Worm (Caenorhabditis elegans) whole organism, late embryonic: ENCODE results near the gene pyt-1.
A peak's percentile ranks its signal among the peaks of the same experiment; 100 is the strongest.

Experiments used
- C38D4.7 ChIP-seq: fragments of 200-800 bp; sonication (Bioruptor generic); optimal IDR thresholded peaks from 2 replicates; lab custom pipeline; 2018; ENCODE audit warnings: mild to moderate bottlenecking, missing genetic modification characterization, moderate library complexity, missing compliant biosample characterization
- K09A11.1 ChIP-seq: sonication (generic microtip); optimal IDR thresholded peaks from 2 replicates; lab custom pipeline; 2017; ENCODE audit warnings: antibody characterized with exemption, mild to moderate bottlenecking, missing genetic modification characterization, missing compliant biosample characterization; ENCODE audit not compliant: insufficient read depth
- ceh-18 ChIP-seq: sonication (generic microtip); optimal IDR thresholded peaks from 2 replicates; lab custom pipeline; 2016; ENCODE audit warnings: missing genetic modification characterization, missing compliant biosample characterization
- ceh-19 ChIP-seq: fragments of 200-800 bp; sonication (Bioruptor generic); optimal IDR thresholded peaks from 2 replicates; lab custom pipeline; 2018; ENCODE audit warnings: mild to moderate bottlenecking, missing genetic modification characterization, missing compliant biosample characterization
- ceh-31 ChIP-seq: sonication (generic microtip); optimal IDR thresholded peaks from 2 replicates; lab custom pipeline; 2016; ENCODE audit warnings: missing genetic modification characterization, missing compliant biosample characterization
- ceh-34 ChIP-seq: sonication (generic microtip); optimal IDR thresholded peaks from 2 replicates; lab custom pipeline; 2016; ENCODE audit warnings: mild to moderate bottlenecking, missing genetic modification characterization, missing compliant biosample characterization
- ceh-45 ChIP-seq: fragments of 200-800 bp; sonication (Bioruptor generic); IDR thresholded peaks from 2 replicates; pipeline ENCODE4 v1.3.6; 2022; ENCODE audit warnings: missing genetic modification reagents, missing genetic modification characterization, missing compliant biosample characterization
- ceh-48 ChIP-seq: sonication (generic microtip); optimal IDR thresholded peaks from 2 replicates; lab custom pipeline; 2016; ENCODE audit warnings: missing genetic modification characterization, inconsistent platforms, missing compliant biosample characterization
- ceh-6 ChIP-seq: fragments of 200-800 bp; sonication (Bioruptor generic); optimal IDR thresholded peaks from 2 replicates; lab custom pipeline; 2018; ENCODE audit warnings: mild to moderate bottlenecking, missing genetic modification characterization, missing compliant biosample characterization
- dmd-4 ChIP-seq: sonication (generic microtip); optimal IDR thresholded peaks from 2 replicates; lab custom pipeline; 2016; ENCODE audit warnings: borderline replicate concordance, missing genetic modification characterization, missing compliant biosample characterization
- dve-1 ChIP-seq: sonication (generic microtip); optimal IDR thresholded peaks from 2 replicates; lab custom pipeline; 2017; ENCODE audit warnings: antibody characterized with exemption, mild to moderate bottlenecking, missing genetic modification characterization, missing compliant biosample characterization
- elt-4 ChIP-seq: sonication (generic microtip); optimal IDR thresholded peaks from 2 replicates; lab custom pipeline; 2016; ENCODE audit warnings: missing genetic modification characterization, missing compliant biosample characterization
- ets-4 ChIP-seq: sonication (generic microtip); optimal IDR thresholded peaks from 2 replicates; lab custom pipeline; 2016; ENCODE audit warnings: missing genetic modification characterization, missing compliant biosample characterization
- eyg-1 ChIP-seq: sonication (generic microtip); optimal IDR thresholded peaks from 2 replicates; lab custom pipeline; 2016; ENCODE audit warnings: missing genotype, missing genetic modification characterization, missing compliant biosample characterization
- gmeb-2 ChIP-seq: sonication (generic microtip); optimal IDR thresholded peaks from 2 replicates; lab custom pipeline; 2016; ENCODE audit warnings: missing genetic modification characterization, inconsistent platforms, missing compliant biosample characterization
- hlh-13 ChIP-seq: fragments of 200-800 bp; sonication (Bioruptor generic); optimal IDR thresholded peaks from 2 replicates; lab custom pipeline; 2018; ENCODE audit warnings: mild to moderate bottlenecking, missing genetic modification characterization, missing compliant biosample characterization
- hlh-30 ChIP-seq: sonication (generic microtip); optimal IDR thresholded peaks from 2 replicates; lab custom pipeline; 2017; ENCODE audit warnings: antibody characterized with exemption, missing genetic modification characterization, missing compliant biosample characterization; ENCODE audit not compliant: insufficient read depth
- hlh-8 ChIP-seq: sonication (generic microtip); optimal IDR thresholded peaks from 2 replicates; lab custom pipeline; 2016; ENCODE audit warnings: missing genotype, missing genetic modification characterization, missing compliant biosample characterization
- lin-11 ChIP-seq: fragments of 200-800 bp; sonication (Bioruptor generic); optimal IDR thresholded peaks from 2 replicates; lab custom pipeline; 2018; ENCODE audit warnings: mild to moderate bottlenecking, missing genetic modification characterization, missing compliant biosample characterization
- madf-2 ChIP-seq: sonication (generic microtip); optimal IDR thresholded peaks from 2 replicates; lab custom pipeline; 2017; ENCODE audit warnings: missing genetic modification characterization, missing compliant biosample characterization
- nfya-1 ChIP-seq: sonication (generic microtip); optimal IDR thresholded peaks from 2 replicates; lab custom pipeline; 2017; ENCODE audit warnings: missing genetic modification characterization, mild to moderate bottlenecking, missing compliant biosample characterization, antibody characterized with exemption, moderate library complexity
- nhr-11 ChIP-seq: fragments of 150-350 bp; optimal IDR thresholded peaks from 2 replicates; lab custom pipeline; 2014; ENCODE audit warnings: missing biosample characterization, missing genetic modification characterization
- npax-4 ChIP-seq: sonication (generic microtip); optimal IDR thresholded peaks from 2 replicates; lab custom pipeline; 2016; ENCODE audit warnings: missing genetic modification characterization, missing compliant biosample characterization
- odd-2 ChIP-seq: sonication (generic microtip); optimal IDR thresholded peaks from 2 replicates; lab custom pipeline; 2017; ENCODE audit warnings: antibody characterized with exemption, mild to moderate bottlenecking, missing genetic modification characterization, missing compliant biosample characterization
- pha-4 ChIP-seq: fragments of 150-350 bp; optimal IDR thresholded peaks from 2 replicates; lab custom pipeline; 2018; ENCODE audit warnings: missing biosample characterization, missing genetic modification reagents, missing genetic modification characterization
- pros-1 ChIP-seq: fragments of 150-350 bp; optimal IDR thresholded peaks from 2 replicates; lab custom pipeline; 2014; ENCODE audit warnings: missing biosample characterization, missing genetic modification reagents, missing genetic modification characterization
- ref-2 ChIP-seq: sonication (generic microtip); optimal IDR thresholded peaks from 2 replicates; lab custom pipeline; 2016; ENCODE audit warnings: missing genetic modification characterization, missing compliant biosample characterization
- sdc-2 ChIP-seq: sonication (generic microtip); optimal IDR thresholded peaks from 2 replicates; lab custom pipeline; 2016; ENCODE audit warnings: missing genotype, missing genetic modification characterization, missing compliant biosample characterization
- sox-2 ChIP-seq: fragments of 200-800 bp; sonication (Bioruptor generic); IDR thresholded peaks from 2 replicates; pipeline ENCODE4 v1.3.6; 2022; ENCODE audit warnings: missing genetic modification reagents, missing genetic modification characterization, missing compliant biosample characterization
- sox-4 ChIP-seq: sonication (generic microtip); optimal IDR thresholded peaks from 2 replicates; lab custom pipeline; 2017; ENCODE audit warnings: mild to moderate bottlenecking, missing genetic modification characterization, inconsistent platforms, missing compliant biosample characterization
- tbx-7 ChIP-seq: sonication (generic microtip); optimal IDR thresholded peaks from 2 replicates; lab custom pipeline; 2016; ENCODE audit warnings: missing genotype, missing genetic modification characterization, missing compliant biosample characterization
- ttx-3 ChIP-seq: sonication (generic microtip); optimal IDR thresholded peaks from 2 replicates; lab custom pipeline; 2016; ENCODE audit warnings: missing genetic modification reagents, missing genetic modification characterization, missing compliant biosample characterization
- unc-3 ChIP-seq, 2 experiments: fragments of 200-800 bp in 1 of 2; sonication (Bioruptor generic) in 1 of 2; sonication (generic microtip) in 1 of 2; conservative IDR thresholded peaks in 1 of 2; optimal IDR thresholded peaks in 1 of 2; 2 replicates each; pipeline versions ENCODE4 v1.3.6 to Lab custom; 2016 to 2022; ENCODE audit warnings: missing compliant biosample characterization in 2 of 2, missing genetic modification characterization in 2 of 2, missing genetic modification reagents in 1 of 2
- unc-42 ChIP-seq: sonication (generic microtip); optimal IDR thresholded peaks from 2 replicates; lab custom pipeline; 2016; ENCODE audit warnings: missing genotype, missing genetic modification characterization, missing compliant biosample characterization
- unc-86 ChIP-seq: sonication (generic microtip); optimal IDR thresholded peaks from 2 replicates; lab custom pipeline; 2016; ENCODE audit warnings: missing genetic modification characterization, missing compliant biosample characterization
- ztf-16 ChIP-seq: sonication (generic microtip); optimal IDR thresholded peaks from 2 replicates; lab custom pipeline; 2017; ENCODE audit warnings: missing genetic modification characterization, missing compliant biosample characterization

Gene pyt-1

ce11 chrV:10273837-10274236, 44.7 kb upstream of the pyt-1 start:
- TF ChIP-seq sdc-2 (tag; lab: Kevin White, UChicago): no peak
- TF ChIP-seq sox-2 (GFP tag; lab: Robert Waterston, UW): no peak
- TF ChIP-seq ceh-48 (tag; lab: Kevin White, UChicago): peak; percentile 89
- TF ChIP-seq ceh-31 (tag; lab: Kevin White, UChicago): peak; percentile 1
- peak; percentile 26 for TF ChIP-seq nfya-1 (tag; lab: Kevin White, UChicago)
- TF ChIP-seq ets-4 (tag; lab: Kevin White, UChicago): no peak
- TF ChIP-seq pros-1: peak; percentile 15
- TF ChIP-seq unc-42 (tag; lab: Kevin White, UChicago): peak; percentile 31
- no peak for TF ChIP-seq tbx-7

- TF ChIP-seq K09A11.1 (tag; lab: Kevin White, UChicago) (no peak), ceh-18 (tag; lab: Kevin White, UChicago) (no peak), lin-11 (no peak), dve-1 (tag; lab: Kevin White, UChicago) (no peak), hlh-13 (GFP tag; lab: Kevin White, UChicago) (no peak), ceh-34 (tag; lab: Kevin White, UChicago) (no peak), gmeb-2 (tag; lab: Kevin White, UChicago) (no peak), odd-2 (tag; lab: Kevin White, UChicago) (no peak)
Observed at ce11 chrV:10270214-10270613, 41.1 kb upstream of the pyt-1 start, which contains the start of gene ric-4. ric-4 (minus strand) TSS chrV:10270314.

- no peak for TF ChIP-seq eyg-1 (tag; lab: Kevin White, UChicago)
- TF ChIP-seq unc-42 (tag; lab: Kevin White, UChicago): peak; percentile 73
Observed at ce11 chrV:10266050-10266449, 36.9 kb upstream of the pyt-1 start.

ce11 chrV:10265019-10265418, 35.9 kb upstream of the pyt-1 start:
- TF ChIP-seq ztf-16 (tag; lab: Kevin White, UChicago) (no peak), pha-4 (tag; lab: Kevin White, UChicago) (no peak), ceh-45 (GFP tag; lab: Robert Waterston, UW) (no peak), ets-4 (tag; lab: Kevin White, UChicago) (no peak), ceh-18 (tag; lab: Kevin White, UChicago) (no peak), unc-42 (tag; lab: Kevin White, UChicago) (peak; percentile 66), npax-4 (no peak), nhr-11 (no peak), unc-86 (tag; lab: Kevin White, UChicago) (no peak), ceh-19 (GFP tag; lab: Kevin White, UChicago) (peak; percentile 31), unc-3 (GFP tag; conservative IDR thresholded peaks at IDR 0.05; lab: Robert Waterston, UW) (no peak), unc-3 (tag; optimal IDR thresholded peaks at IDR 0.05; lab: Kevin White, UChicago) (no peak), ceh-6 (no peak), ref-2 (tag; lab: Kevin White, UChicago) (no peak), hlh-8 (tag; lab: Kevin White, UChicago) (no peak)
- TF ChIP-seq, all 69 proteins: peak for 2

- no peak for TF ChIP-seq ceh-31 (tag; lab: Kevin White, UChicago)
- no peak for TF ChIP-seq sdc-2 (tag; lab: Kevin White, UChicago)
- TF ChIP-seq ztf-16 (tag; lab: Kevin White, UChicago): no peak
- TF ChIP-seq ttx-3 (tag; lab: Kevin White, UChicago): no peak
- no peak for TF ChIP-seq elt-4 (tag; lab: Kevin White, UChicago)
- no peak for TF ChIP-seq hlh-8 (tag; lab: Kevin White, UChicago)
- TF ChIP-seq hlh-30 (tag; lab: Kevin White, UChicago): no peak
- TF ChIP-seq madf-2 (tag; lab: Kevin White, UChicago): no peak
- TF ChIP-seq ceh-48 (tag; lab: Kevin White, UChicago): no peak
- TF ChIP-seq C38D4.7 (GFP tag; lab: Kevin White, UChicago): no peak
- TF ChIP-seq sox-4 (tag; lab: Kevin White, UChicago): no peak
- no peak for TF ChIP-seq dmd-4 (tag; lab: Kevin White, UChicago)
Observed at ce11 chrV:10260460-10260859, 31.3 kb upstream of the pyt-1 start, which contains the start of gene sri-18. sri-18 (minus strand) TSS chrV:10260560.
